Worm (Caenorhabditis elegans) whole organism, young adult: ENCODE data around the gene Y49G5B.1.

ENCODE experiments used
- B0336.3 ChIP-seq: fragments of 200-800 bp; sonication (Bioruptor generic); IDR thresholded peaks from 2 replicates; pipeline ENCODE4 v1.3.6; 2022; ENCODE audit warnings: missing genetic modification characterization, missing compliant biosample characterization
- C17E4.6 ChIP-seq: fragments of 200-800 bp; sonication (Bioruptor generic); IDR thresholded peaks from 2 replicates; pipeline ENCODE4 v1.3.6; 2022; ENCODE audit warnings: missing genetic modification reagents, missing genetic modification characterization, missing compliant biosample characterization
- F10E7.11 ChIP-seq: sonication (generic microtip); optimal IDR thresholded peaks from 2 replicates; lab custom pipeline; 2017; ENCODE audit warnings: mild to moderate bottlenecking, missing genetic modification characterization, moderate library complexity, missing compliant biosample characterization
- F23B12.7 ChIP-seq: sonication (generic microtip); optimal IDR thresholded peaks from 2 replicates; lab custom pipeline; 2017; ENCODE audit warnings: missing genetic modification characterization, mild to moderate bottlenecking, missing compliant biosample characterization, antibody characterized with exemption, moderate library complexity; ENCODE audit not compliant: insufficient read depth
- F52B5.7 ChIP-seq: sonication (generic microtip); optimal IDR thresholded peaks from 2 replicates; lab custom pipeline; 2016; ENCODE audit warnings: mild to moderate bottlenecking, missing genetic modification characterization, missing compliant biosample characterization
- Y53F4B.3 ChIP-seq: fragments of 200-800 bp; sonication (Bioruptor generic); IDR thresholded peaks from 2 replicates; pipeline ENCODE4 v1.3.6; 2022; ENCODE audit warnings: missing genetic modification reagents, missing genetic modification characterization, missing compliant biosample characterization
- Y67H2A.10 ChIP-seq: fragments of 200-800 bp; sonication (Bioruptor generic); conservative IDR thresholded peaks from 2 replicates; pipeline ENCODE4 v1.3.6; 2022; ENCODE audit warnings: missing genetic modification reagents, missing genetic modification characterization, missing compliant biosample characterization
- akir-1 ChIP-seq: fragments of 200-800 bp; sonication (Bioruptor generic); optimal IDR thresholded peaks from 2 replicates; lab custom pipeline; 2018; ENCODE audit warnings: mild to moderate bottlenecking, missing genetic modification characterization, moderate library complexity, missing compliant biosample characterization
- athp-1 ChIP-seq: sonication (generic microtip); optimal IDR thresholded peaks from 2 replicates; lab custom pipeline; 2017; ENCODE audit warnings: mild to moderate bottlenecking, missing genetic modification characterization, missing compliant biosample characterization
- attf-5 ChIP-seq: fragments of 200-800 bp; sonication (Bioruptor generic); optimal IDR thresholded peaks from 2 replicates; lab custom pipeline; 2018; ENCODE audit warnings: mild to moderate bottlenecking, missing genetic modification characterization, missing compliant biosample characterization
- bed-2 ChIP-seq: fragments of 200-800 bp; sonication (Bioruptor generic); IDR thresholded peaks from 2 replicates; pipeline ENCODE4 v1.3.6; 2022; ENCODE audit warnings: missing genetic modification reagents, missing genetic modification characterization, missing compliant biosample characterization
- cebp-1 ChIP-seq, 2 experiments: fragments of 200-800 bp in 1 of 2; sonication (Bioruptor generic) in 1 of 2; sonication (generic microtip) in 1 of 2; IDR thresholded peaks in 1 of 2; optimal IDR thresholded peaks in 1 of 2; 2 replicates each; pipeline versions ENCODE4 v1.3.6 to Lab custom; 2017 to 2022; ENCODE audit warnings: missing compliant biosample characterization in 2 of 2, missing genetic modification characterization in 2 of 2, mild to moderate bottlenecking in 1 of 2, missing genetic modification reagents in 1 of 2, moderate library complexity in 1 of 2
- egl-18 ChIP-seq: fragments of 200-800 bp; sonication (Bioruptor generic); IDR thresholded peaks from 2 replicates; pipeline ENCODE4 v1.3.6; 2022; ENCODE audit warnings: missing genetic modification reagents, missing genetic modification characterization, missing compliant biosample characterization
- ets-4 ChIP-seq: fragments of 200-800 bp; sonication (Bioruptor generic); optimal IDR thresholded peaks from 2 replicates; lab custom pipeline; 2018; ENCODE audit warnings: mild to moderate bottlenecking, missing genetic modification characterization, missing compliant biosample characterization
- gei-17 ChIP-seq: fragments of 200-800 bp; sonication (Bioruptor generic); optimal IDR thresholded peaks from 2 replicates; lab custom pipeline; 2018; ENCODE audit warnings: mild to moderate bottlenecking, missing genetic modification characterization, missing compliant biosample characterization
- hmg-1.2 ChIP-seq: fragments of 200-800 bp; sonication (Bioruptor generic); IDR thresholded peaks from 2 replicates; pipeline ENCODE4 v1.3.6; 2022; ENCODE audit warnings: missing genetic modification reagents, missing genetic modification characterization, missing compliant biosample characterization
- hmg-20 ChIP-seq: fragments of 200-800 bp; sonication (Bioruptor generic); IDR thresholded peaks from 2 replicates; pipeline ENCODE4 v1.3.6; 2022; ENCODE audit warnings: missing genetic modification reagents, missing genetic modification characterization, missing compliant biosample characterization
- hrde-1 ChIP-seq: sonication (generic microtip); optimal IDR thresholded peaks from 2 replicates; lab custom pipeline; 2016; ENCODE audit warnings: missing genetic modification characterization, mild to moderate bottlenecking, missing compliant biosample characterization, moderate library complexity, missing genotype, missing genetic modification reagents, borderline replicate concordance
- hsf-1 ChIP-seq: fragments of 200-800 bp; sonication (Bioruptor generic); IDR thresholded peaks from 2 replicates; pipeline ENCODE4 v1.3.6; 2022; ENCODE audit warnings: missing genetic modification reagents, missing genetic modification characterization, missing compliant biosample characterization
- lsl-1 ChIP-seq: fragments of 200-800 bp; sonication (Bioruptor generic); optimal IDR thresholded peaks from 2 replicates; lab custom pipeline; 2018; ENCODE audit warnings: mild to moderate bottlenecking, missing genetic modification characterization, moderate library complexity, missing compliant biosample characterization
- madf-6 ChIP-seq: fragments of 200-800 bp; sonication (Bioruptor generic); IDR thresholded peaks from 2 replicates; pipeline ENCODE4 v1.3.6; 2022; ENCODE audit warnings: missing genetic modification reagents, missing genetic modification characterization, missing compliant biosample characterization
- mcd-1 ChIP-seq: fragments of 200-800 bp; sonication (Bioruptor generic); IDR thresholded peaks from 2 replicates; pipeline ENCODE4 v1.3.6; 2022; ENCODE audit warnings: missing genetic modification reagents, missing genetic modification characterization, missing compliant biosample characterization
- mel-28 ChIP-seq: sonication (generic microtip); optimal IDR thresholded peaks from 2 replicates; lab custom pipeline; 2016; ENCODE audit warnings: borderline replicate concordance, mild to moderate bottlenecking, missing genetic modification characterization, missing compliant biosample characterization
- nfya-1 ChIP-seq: sonication (generic microtip); optimal IDR thresholded peaks from 2 replicates; lab custom pipeline; 2017; ENCODE audit warnings: antibody characterized with exemption, missing compliant biosample characterization, missing genetic modification characterization, borderline replicate concordance; ENCODE audit not compliant: insufficient read depth
- nfya-2 ChIP-seq: fragments of 200-800 bp; sonication (Bioruptor generic); IDR thresholded peaks from 2 replicates; pipeline ENCODE4 v1.3.6; 2022; ENCODE audit warnings: missing genetic modification reagents, missing genetic modification characterization, missing compliant biosample characterization
- nfyb-1 ChIP-seq: fragments of 200-800 bp; sonication (Bioruptor generic); IDR thresholded peaks from 2 replicates; pipeline ENCODE4 v1.3.6; 2022; ENCODE audit warnings: missing genetic modification reagents, missing genetic modification characterization, missing compliant biosample characterization
- nhr-179 ChIP-seq: sonication (generic microtip); optimal IDR thresholded peaks from 2 replicates; lab custom pipeline; 2016; ENCODE audit warnings: mild to moderate bottlenecking, missing genetic modification characterization, missing compliant biosample characterization
- pbrm-1 ChIP-seq: fragments of 200-800 bp; sonication (Bioruptor generic); IDR thresholded peaks from 2 replicates; pipeline ENCODE4 v1.3.6; 2022; ENCODE audit warnings: missing genetic modification reagents, missing genetic modification characterization, missing compliant biosample characterization
- rcor-1 ChIP-seq: fragments of 200-800 bp; sonication (Bioruptor generic); IDR thresholded peaks from 2 replicates; pipeline ENCODE4 v1.3.6; 2022; ENCODE audit warnings: missing genetic modification reagents, missing genetic modification characterization, missing compliant biosample characterization
- sdz-38 ChIP-seq: sonication (generic microtip); optimal IDR thresholded peaks from 2 replicates; lab custom pipeline; 2016; ENCODE audit warnings: missing genotype, missing genetic modification characterization, missing compliant biosample characterization
- sea-2 ChIP-seq: fragments of 200-800 bp; sonication (Bioruptor generic); IDR thresholded peaks from 2 replicates; pipeline ENCODE4 v1.3.6; 2022; ENCODE audit warnings: missing genetic modification characterization, missing compliant biosample characterization
- snpc-1.1 ChIP-seq: sonication (generic microtip); optimal IDR thresholded peaks from 2 replicates; lab custom pipeline; 2017; ENCODE audit warnings: missing genetic modification characterization, mild to moderate bottlenecking, missing compliant biosample characterization, antibody characterized with exemption, moderate library complexity, missing genotype, missing genetic modification reagents; ENCODE audit not compliant: insufficient read depth
- snpc-4 ChIP-seq, 5 experiments: fragments of 150-350 bp in 1 of 5; sonication (generic microtip) in 4 of 5; optimal IDR thresholded peaks; 2 replicates each; lab custom pipeline; 2014 to 2018; ENCODE audit warnings: missing genetic modification characterization in 5 of 5, missing biosample characterization in 3 of 5, antibody characterized with exemption in 2 of 5, mild to moderate bottlenecking in 2 of 5, missing compliant biosample characterization in 2 of 5, missing genotype in 2 of 5, moderate library complexity in 2 of 5, missing genetic modification reagents in 1 of 5
- somi-1 ChIP-seq: fragments of 200-800 bp; sonication (Bioruptor generic); optimal IDR thresholded peaks from 2 replicates; lab custom pipeline; 2018; ENCODE audit warnings: mild to moderate bottlenecking, missing genetic modification characterization, missing compliant biosample characterization
- sptf-2 ChIP-seq: fragments of 200-800 bp; sonication (Bioruptor generic); optimal IDR thresholded peaks from 2 replicates; lab custom pipeline; 2018; ENCODE audit warnings: mild to moderate bottlenecking, missing genetic modification characterization, missing compliant biosample characterization
- tlf-1 ChIP-seq: fragments of 200-800 bp; sonication (Bioruptor generic); optimal IDR thresholded peaks from 2 replicates; lab custom pipeline; 2018; ENCODE audit warnings: mild to moderate bottlenecking, missing genetic modification characterization, missing compliant biosample characterization
- xnd-1 ChIP-seq: sonication (generic microtip); optimal IDR thresholded peaks from 2 replicates; lab custom pipeline; 2016; ENCODE audit warnings: missing genotype, missing genetic modification reagents, missing genetic modification characterization, missing compliant biosample characterization
- zfh-2 ChIP-seq: fragments of 200-800 bp; sonication (Bioruptor generic); conservative IDR thresholded peaks from 2 replicates; pipeline ENCODE4 v1.3.6; 2022; ENCODE audit warnings: missing genetic modification reagents, missing genetic modification characterization, missing compliant biosample characterization
- zim-3 ChIP-seq: sonication (generic microtip); optimal IDR thresholded peaks from 2 replicates; lab custom pipeline; 2017; ENCODE audit warnings: mild to moderate bottlenecking, missing genetic modification characterization, moderate library complexity, missing compliant biosample characterization
- ztf-18 ChIP-seq: sonication (generic microtip); optimal IDR thresholded peaks from 2 replicates; lab custom pipeline; 2016; ENCODE audit warnings: missing genotype, mild to moderate bottlenecking, missing genetic modification characterization, missing compliant biosample characterization
- ztf-25 ChIP-seq: fragments of 200-800 bp; sonication (Bioruptor generic); IDR thresholded peaks from 2 replicates; pipeline ENCODE4 v1.3.6; 2022; ENCODE audit warnings: missing genetic modification reagents, missing genetic modification characterization, missing compliant biosample characterization
- ztf-26 ChIP-seq: sonication (generic microtip); optimal IDR thresholded peaks from 2 replicates; lab custom pipeline; 2017; ENCODE audit warnings: missing genetic modification characterization, missing compliant biosample characterization
- ztf-28 ChIP-seq: fragments of 200-800 bp; sonication (Bioruptor generic); IDR thresholded peaks from 2 replicates; pipeline ENCODE4 v1.3.6; 2022; ENCODE audit warnings: missing genetic modification reagents, missing genetic modification characterization, missing compliant biosample characterization

Gene Y49G5B.1

ce11 chrV:5262999-5263398 lies 39.8 kb downstream of the Y49G5B.1 start, which contains the start of gene cest-30:
Gene cest-30, minus strand, starts transcription at chrV:5263099.
- TF ChIP-seq F52B5.7 (tag; lab: Kevin White, UChicago) (no peak), cebp-1 (GFP tag; IDR thresholded peaks at IDR 0.05; lab: Robert Waterston, UW) (no peak), cebp-1 (tag; optimal IDR thresholded peaks at IDR 0.05; lab: Kevin White, UChicago) (no peak), hsf-1 (no peak), snpc-1.1 (tag; lab: Kevin White, UChicago) (no peak), sea-2 (GFP tag; lab: Robert Waterston, UW) (no peak)

- TF ChIP-seq egl-18 (GFP tag; lab: Robert Waterston, UW) (no peak), C17E4.6 (GFP tag; lab: Robert Waterston, UW) (no peak), B0336.3 (GFP tag; lab: Robert Waterston, UW) (no peak), cebp-1 (GFP tag; IDR thresholded peaks at IDR 0.05; lab: Robert Waterston, UW) (no peak), cebp-1 (tag; optimal IDR thresholded peaks at IDR 0.05; lab: Kevin White, UChicago) (no peak), Y53F4B.3 (GFP tag; lab: Robert Waterston, UW) (no peak), F52B5.7 (tag; lab: Kevin White, UChicago) (no peak), F23B12.7 (no peak), snpc-1.1 (tag; lab: Kevin White, UChicago) (no peak), nfya-1 (tag; lab: Kevin White, UChicago) (no peak)
Measured at ce11 chrV:5265581-5265980, 42.4 kb downstream of the Y49G5B.1 start, which contains the start of the genes srt-69 and B0238.12. Gene srt-69, minus strand, starts transcription at chrV:5265681. Gene B0238.12, plus strand, starts transcription at chrV:5265844.

ce11 chrV:5269024-5269535 lies 45.9 kb downstream of the Y49G5B.1 start, which contains the start of gene penr-1:
Gene penr-1, plus strand, starts transcription at chrV:5269485.
- TF ChIP-seq rcor-1 (GFP tag; lab: Robert Waterston, UW) (no peak), xnd-1 (peak; percentile 8), zfh-2 (GFP tag; lab: Robert Waterston, UW) (no peak), pbrm-1 (GFP tag; lab: Robert Waterston, UW) (no peak), attf-5 (GFP tag; lab: Kevin White, UChicago) (no peak), mel-28 (no peak), nfya-2 (GFP tag; lab: Robert Waterston, UW) (no peak), ztf-25 (no peak), ztf-18 (peak; percentile 39), sptf-2 (no peak), zim-3 (tag; lab: Kevin White, UChicago) (no peak), hmg-20 (GFP tag; lab: Robert Waterston, UW) (no peak), mcd-1 (peak; percentile 90), ztf-28 (no peak), sdz-38 (tag; lab: Kevin White, UChicago) (no peak), hrde-1 (no peak), gei-17 (GFP tag; lab: Kevin White, UChicago) (no peak), lsl-1 (peak; percentile 18), madf-6 (GFP tag; lab: Robert Waterston, UW) (no peak), ztf-26 (tag; lab: Kevin White, UChicago) (no peak), nhr-179 (tag; lab: Kevin White, UChicago) (no peak), snpc-4 (GFP tag; optimal IDR thresholded peaks at IDR 0.05; lab: Kevin White, UChicago) (no peak), snpc-4 (tag; optimal IDR thresholded peaks at IDR 0.05; lab: Kevin White, UChicago) (peak in 1 of 4 experiments; percentile 1), ets-4 (no peak), akir-1 (no peak), Y67H2A.10 (GFP tag; lab: Robert Waterston, UW) (no peak), somi-1 (GFP tag; lab: Kevin White, UChicago) (no peak), nfyb-1 (GFP tag; lab: Robert Waterston, UW) (no peak), athp-1 (no peak), tlf-1 (no peak), F10E7.11 (no peak), hmg-1.2 (GFP tag; lab: Robert Waterston, UW) (no peak), bed-2 (GFP tag; lab: Robert Waterston, UW) (no peak)
